Worm (Caenorhabditis elegans): ENCODE results near the gene M05D6.8.

- no peak for TF ChIP-seq tab-1 (GFP tag; IDR thresholded peaks at IDR 0.05)
- TF ChIP-seq med-1 (GFP tag; optimal IDR thresholded peaks at IDR 0.05; ENCODE audit: insufficient read depth): no peak
- no peak for TF ChIP-seq ztf-29 (GFP tag; IDR thresholded peaks at IDR 0.05)
- no peak for TF ChIP-seq flt-1 (GFP tag; IDR thresholded peaks at IDR 0.05)
- TF ChIP-seq cog-1 (tag; optimal IDR thresholded peaks at IDR 0.05): no peak
- TF ChIP-seq klf-2 (GFP tag; conservative IDR thresholded peaks at IDR 0.05): no peak
- no peak for TF ChIP-seq T22C8.4 (GFP tag; IDR thresholded peaks at IDR 0.05)
Observed at ce11 chrII:8451425-8451824, 19.6 kb downstream of the M05D6.8 start.
